Fruit fly (Drosophila melanogaster): ENCODE data around the gene sim.

The sim gene

dm6 chr3R:13042258-13043032 lies 15.1 kb upstream of the sim start, which contains the start of gene snk (continued):
- no peak for TF ChIP-seq Vsx1 (GFP tag; optimal IDR thresholded peaks at IDR 0.05)
- no peak for TF ChIP-seq Mrtf (GFP tag; IDR thresholded peaks at IDR 0.05)
- TF ChIP-seq CG4404 (GFP tag; IDR thresholded peaks at IDR 0.05), result no peak
- TF ChIP-seq sim (GFP tag; IDR thresholded peaks at IDR 0.05), result 0 out of 2 replicates have a peak, but pooled peaks have one; percentile 5
- TF ChIP-seq pfk (GFP tag; optimal IDR thresholded peaks at IDR 0.05), result no peak
- TF ChIP-seq lbe (GFP tag; optimal IDR thresholded peaks at IDR 0.05), result no peak
- no peak for TF ChIP-seq CG8388 (GFP tag; optimal IDR thresholded peaks at IDR 0.05)
- TF ChIP-seq tio (GFP tag; optimal IDR thresholded peaks at IDR 0.05), result no peak
- no peak for TF ChIP-seq CG11456 (GFP tag; IDR thresholded peaks at IDR 0.05)
- TF ChIP-seq CG9437 (GFP tag; optimal IDR thresholded peaks at IDR 0.05), result no peak
- TF ChIP-seq her (GFP tag; optimal IDR thresholded peaks at IDR 0.05), result no peak
- no peak for TF ChIP-seq stc (GFP tag; IDR thresholded peaks at IDR 0.05)
- TF ChIP-seq hb (GFP tag; IDR thresholded peaks at IDR 0.05; ENCODE audit: partially characterized antibody), result 0 out of 3 replicates have a peak, but pooled peaks have one; percentile 8
- no peak for TF ChIP-seq CG18011 (GFP tag; optimal IDR thresholded peaks at IDR 0.05)
- TF ChIP-seq exex (tag; optimal IDR thresholded peaks at IDR 0.05), result peak; percentile 34

dm6 chr3R:13043857-13044256 lies 13.7 kb upstream of the sim start, which contains the start of gene CG45122:
Gene CG45122, plus strand, starts transcription at chr3R:13044157.
- TF ChIP-seq CG8290 (GFP tag; optimal IDR thresholded peaks at IDR 0.05) (no peak), CG8290 (tag; optimal IDR thresholded peaks at IDR 0.05) (no peak), PHDP (tag; optimal IDR thresholded peaks at IDR 0.05) (no peak), CG30403 (GFP tag; optimal IDR thresholded peaks at IDR 0.05) (no peak), pfk (GFP tag; optimal IDR thresholded peaks at IDR 0.05) (no peak), danr (GFP tag; IDR thresholded peaks at IDR 0.05) (no peak), CG4854 (GFP tag; optimal IDR thresholded peaks at IDR 0.05) (no peak), Camta (GFP tag; optimal IDR thresholded peaks at IDR 0.05) (no peak)

- TF ChIP-seq CG32772 (GFP tag; IDR thresholded peaks at IDR 0.05) (no peak), chinmo (GFP tag; IDR thresholded peaks at IDR 0.05; ENCODE audit: partially characterized antibody) (no peak), trh (GFP tag; optimal IDR thresholded peaks at IDR 0.05) (no peak), Ada2b (GFP tag; IDR thresholded peaks at IDR 0.05) (no peak), tna (GFP tag; IDR thresholded peaks at IDR 0.05; ENCODE audit: partially characterized antibody) (no peak), H2.0 (GFP tag; IDR thresholded peaks at IDR 0.05) (no peak), Trl (optimal IDR thresholded peaks at IDR 0.05) (no peak), Trl (GFP tag; optimal IDR thresholded peaks at IDR 0.05) (no peak), Fer2 (tag; optimal IDR thresholded peaks at IDR 0.05) (no peak), CG32767 (GFP tag; IDR thresholded peaks at IDR 0.05) (no peak), HmgZ (tag; optimal IDR thresholded peaks at IDR 0.05) (no peak), prd (optimal IDR thresholded peaks at IDR 0.05) (no peak), prd (GFP tag; IDR thresholded peaks at IDR 0.05) (no peak), Spps (tag; optimal IDR thresholded peaks at IDR 0.05) (no peak), nom (GFP tag; optimal IDR thresholded peaks at IDR 0.05) (no peak), phol (tag; optimal IDR thresholded peaks at IDR 0.05) (no peak), CG1024 (GFP tag; IDR thresholded peaks at IDR 0.05) (no peak)
Observed at dm6 chr3R:13044459-13044858, 13.1 kb upstream of the sim start, which contains the start of gene Hsc70-2. Gene Hsc70-2, plus strand, starts transcription at chr3R:13044759.

Measured in whole organism, embryonic.